Worm (Caenorhabditis elegans) whole organism, mixed stage, embryonic: Measurements from ENCODE around the gene unc-34.

Source experiments
- M03D4.4 ChIP-seq: sonication (generic microtip); optimal IDR thresholded peaks from 2 replicates; lab custom pipeline; 2017; ENCODE audit warnings: mild to moderate bottlenecking, missing genetic modification characterization, missing compliant biosample characterization
- blmp-1 ChIP-seq: fragments of 150-350 bp; optimal IDR thresholded peaks from 2 replicates; lab custom pipeline; 2014; ENCODE audit warnings: missing biosample characterization, missing genetic modification characterization
- ceh-43 ChIP-seq: fragments of 200-800 bp; sonication (Bioruptor generic); optimal IDR thresholded peaks from 2 replicates; lab custom pipeline; 2018; ENCODE audit warnings: mild to moderate bottlenecking, missing genetic modification characterization, moderate library complexity, missing compliant biosample characterization
- ceh-83 ChIP-seq: fragments of 200-800 bp; sonication (Bioruptor generic); optimal IDR thresholded peaks from 2 replicates; lab custom pipeline; 2018; ENCODE audit warnings: mild to moderate bottlenecking, missing genetic modification characterization, missing compliant biosample characterization
- ces-1 ChIP-seq: fragments of 150-350 bp; optimal IDR thresholded peaks from 2 replicates; lab custom pipeline; 2014; ENCODE audit warnings: missing biosample characterization, missing genetic modification reagents, missing genetic modification characterization
- cnd-1 ChIP-seq: fragments of 200-800 bp; sonication (Bioruptor generic); optimal IDR thresholded peaks from 2 replicates; lab custom pipeline; 2018; ENCODE audit warnings: mild to moderate bottlenecking, missing genetic modification characterization, missing compliant biosample characterization
- drap-1 ChIP-seq: fragments of 200-800 bp; sonication (Bioruptor generic); optimal IDR thresholded peaks from 3 replicates; lab custom pipeline; 2018; ENCODE audit warnings: mild to moderate bottlenecking, missing genetic modification characterization, missing compliant biosample characterization
- elt-1 ChIP-seq: sonication (generic microtip); optimal IDR thresholded peaks from 2 replicates; lab custom pipeline; 2017; ENCODE audit warnings: missing genetic modification characterization, mild to moderate bottlenecking, missing compliant biosample characterization, antibody characterized with exemption, moderate library complexity, borderline replicate concordance; ENCODE audit not compliant: insufficient read depth
- elt-3 ChIP-seq: fragments of 150-350 bp; optimal IDR thresholded peaks from 2 replicates; lab custom pipeline; 2014; ENCODE audit warnings: missing biosample characterization, missing genetic modification characterization
- flh-1 ChIP-seq: fragments of 200-800 bp; sonication (Bioruptor generic); optimal IDR thresholded peaks from 2 replicates; lab custom pipeline; 2018; ENCODE audit warnings: mild to moderate bottlenecking, missing genetic modification characterization, moderate library complexity, missing compliant biosample characterization
- lin-13 ChIP-seq: fragments of 150-350 bp; optimal IDR thresholded peaks from 2 replicates; lab custom pipeline; 2014; ENCODE audit warnings: missing biosample characterization, missing genetic modification characterization
- lin-32 ChIP-seq: fragments of 200-800 bp; sonication (Bioruptor generic); optimal IDR thresholded peaks from 2 replicates; lab custom pipeline; 2018; ENCODE audit warnings: mild to moderate bottlenecking, missing genetic modification characterization, missing compliant biosample characterization
- lsy-2 ChIP-seq: fragments of 150-350 bp; optimal IDR thresholded peaks from 2 replicates; lab custom pipeline; 2014; ENCODE audit warnings: missing biosample characterization, missing genetic modification characterization
- mab-5 ChIP-seq: fragments of 150-350 bp; optimal IDR thresholded peaks from 2 replicates; lab custom pipeline; 2014; ENCODE audit warnings: missing biosample characterization, missing genetic modification characterization
- mls-2 ChIP-seq: sonication (generic microtip); optimal IDR thresholded peaks from 2 replicates; lab custom pipeline; 2016; ENCODE audit warnings: mild to moderate bottlenecking, missing genetic modification characterization, moderate library complexity, missing compliant biosample characterization
- nhr-12 ChIP-seq: fragments of 150-350 bp; optimal IDR thresholded peaks from 2 replicates; lab custom pipeline; 2014; ENCODE audit warnings: missing biosample characterization, missing genetic modification characterization
- nhr-2 ChIP-seq: fragments of 150-350 bp; optimal IDR thresholded peaks from 2 replicates; lab custom pipeline; 2014; ENCODE audit warnings: missing biosample characterization, missing genetic modification characterization
- nhr-237 ChIP-seq: fragments of 150-350 bp; optimal IDR thresholded peaks from 2 replicates; lab custom pipeline; 2014; ENCODE audit warnings: missing biosample characterization, missing genetic modification characterization
- nhr-28 ChIP-seq: fragments of 150-350 bp; optimal IDR thresholded peaks from 2 replicates; lab custom pipeline; 2014; ENCODE audit warnings: missing biosample characterization, missing genetic modification characterization
- nhr-76 ChIP-seq: sonication (generic microtip); optimal IDR thresholded peaks from 2 replicates; lab custom pipeline; 2017; ENCODE audit warnings: missing biosample characterization, missing genetic modification characterization
- pha-4 ChIP-seq: fragments of 150-350 bp; optimal IDR thresholded peaks from 2 replicates; lab custom pipeline; 2018; ENCODE audit warnings: missing biosample characterization, missing genetic modification reagents, missing genetic modification characterization
- sem-2 ChIP-seq: fragments of 200-800 bp; sonication (Bioruptor generic); optimal IDR thresholded peaks from 2 replicates; lab custom pipeline; 2018; ENCODE audit warnings: mild to moderate bottlenecking, missing genetic modification characterization, missing compliant biosample characterization
- snpc-4 ChIP-seq: fragments of 150-350 bp; optimal IDR thresholded peaks from 2 replicates; lab custom pipeline; 2014; ENCODE audit warnings: missing biosample characterization, missing genetic modification characterization
- tbx-8 ChIP-seq: fragments of 200-800 bp; sonication (Bioruptor generic); optimal IDR thresholded peaks from 2 replicates; lab custom pipeline; 2018; ENCODE audit warnings: mild to moderate bottlenecking, missing genetic modification characterization, moderate library complexity, missing compliant biosample characterization
- unc-120 ChIP-seq: sonication (generic microtip); optimal IDR thresholded peaks from 2 replicates; lab custom pipeline; 2017; ENCODE audit warnings: missing genetic modification characterization, missing compliant biosample characterization; ENCODE audit not compliant: poor library complexity, severe bottlenecking
- unc-39 ChIP-seq: fragments of 150-350 bp; optimal IDR thresholded peaks from 2 replicates; lab custom pipeline; 2014; ENCODE audit warnings: missing biosample characterization, missing genetic modification characterization
- unc-62 ChIP-seq: fragments of 150-350 bp; optimal IDR thresholded peaks from 2 replicates; lab custom pipeline; 2014; ENCODE audit warnings: missing biosample characterization, missing genetic modification reagents, missing genetic modification characterization
- zip-8 ChIP-seq: fragments of 150-350 bp; optimal IDR thresholded peaks from 2 replicates; lab custom pipeline; 2014; ENCODE audit warnings: missing biosample characterization, missing genetic modification characterization
- ztf-11 ChIP-seq: fragments of 150-350 bp; optimal IDR thresholded peaks from 2 replicates; lab custom pipeline; 2014; ENCODE audit warnings: missing biosample characterization, missing genetic modification characterization

Gene unc-34

DNA sequence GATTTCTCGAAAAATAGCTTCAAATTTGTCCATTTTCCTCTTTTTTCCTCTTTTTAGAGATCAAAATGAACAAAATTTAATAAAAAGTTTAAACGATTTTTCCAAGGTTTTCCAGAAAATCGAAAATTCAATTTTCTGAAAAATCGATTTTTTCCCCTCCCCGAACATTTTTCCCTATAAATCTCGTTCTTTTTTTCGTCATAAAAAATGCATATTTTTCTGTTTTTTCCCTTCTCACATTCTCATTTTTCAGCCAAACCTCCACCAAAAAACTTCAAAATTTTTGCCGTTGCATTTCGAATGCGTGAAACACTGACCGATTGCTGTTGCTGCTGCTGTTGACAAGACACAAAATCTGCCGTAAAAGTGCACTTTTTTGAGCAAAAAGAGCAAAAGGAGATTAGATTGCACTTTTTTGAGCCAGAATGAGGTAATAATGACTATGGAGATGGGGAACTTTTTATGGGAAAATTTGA, at the start of gene unc-34, which contains the start of gene Y50D4C.12:
Gene unc-34, plus strand, starts transcription at position 426 of the 476 bp plus-strand sequence.
Gene Y50D4C.12, plus strand, starts transcription at position 301 of the 476 bp plus-strand sequence.
- TF ChIP-seq flh-1 (GFP tag; lab: Kevin White, UChicago), result no peak
- TF ChIP-seq lin-32 (GFP tag; lab: Kevin White, UChicago), result no peak

ce11 chrV:939341-939740, 43.2 kb upstream of the unc-34 start:
- TF ChIP-seq mls-2 (no peak), elt-3 (no peak), zip-8 (tag; lab: Kevin White, UChicago) (no peak), blmp-1 (tag; lab: Kevin White, UChicago) (no peak), mab-5 (tag; lab: Kevin White, UChicago) (no peak), ceh-43 (GFP tag; lab: Kevin White, UChicago) (no peak), ztf-11 (tag; lab: Kevin White, UChicago) (no peak), nhr-237 (no peak), unc-39 (tag; lab: Kevin White, UChicago) (no peak), lin-13 (tag; lab: Kevin White, UChicago) (no peak), elt-1 (tag; lab: Kevin White, UChicago) (no peak), M03D4.4 (no peak), sem-2 (no peak), unc-62 (GFP tag; lab: Kevin White, UChicago) (no peak), cnd-1 (tag; lab: Kevin White, UChicago) (no peak), lin-32 (GFP tag; lab: Kevin White, UChicago) (no peak), nhr-28 (tag; lab: Kevin White, UChicago) (no peak)

- TF ChIP-seq sem-2, result no peak
- no peak for TF ChIP-seq pha-4 (tag; lab: Kevin White, UChicago)
- TF ChIP-seq zip-8 (tag; lab: Kevin White, UChicago), result no peak
- TF ChIP-seq unc-120 (tag; lab: Kevin White, UChicago), result no peak
- no peak for TF ChIP-seq flh-1 (GFP tag; lab: Kevin White, UChicago)
- TF ChIP-seq unc-39 (tag; lab: Kevin White, UChicago), result no peak
- no peak for TF ChIP-seq nhr-12
- TF ChIP-seq nhr-2 (tag; lab: Kevin White, UChicago), result no peak
- TF ChIP-seq ces-1 (GFP tag; lab: Kevin White, UChicago), result no peak
- no peak for TF ChIP-seq lin-13 (tag; lab: Kevin White, UChicago)
- TF ChIP-seq snpc-4 (tag; lab: Kevin White, UChicago), result no peak
- no peak for TF ChIP-seq tbx-8 (GFP tag; lab: Kevin White, UChicago)
- TF ChIP-seq ceh-83 (GFP tag; lab: Kevin White, UChicago), result no peak
- no peak for TF ChIP-seq nhr-76 (tag; lab: Kevin White, UChicago)
- no peak for TF ChIP-seq mab-5 (tag; lab: Kevin White, UChicago)
- no peak for TF ChIP-seq M03D4.4
- TF ChIP-seq nhr-237, result no peak
- no peak for TF ChIP-seq ceh-43 (GFP tag; lab: Kevin White, UChicago)
- TF ChIP-seq, all 35 proteins: peak for 0
These were observed 40.0 kb upstream of the unc-34 start for ce11 chrV:942556-942955.

- TF ChIP-seq nhr-28 (tag; lab: Kevin White, UChicago) (no peak), ces-1 (GFP tag; lab: Kevin White, UChicago) (no peak), mab-5 (tag; lab: Kevin White, UChicago) (no peak), M03D4.4 (no peak), flh-1 (GFP tag; lab: Kevin White, UChicago) (no peak), drap-1 (GFP tag; lab: Kevin White, UChicago) (no peak), pha-4 (tag; lab: Kevin White, UChicago) (no peak), tbx-8 (GFP tag; lab: Kevin White, UChicago) (no peak), ceh-43 (GFP tag; lab: Kevin White, UChicago) (no peak), lsy-2 (tag; lab: Kevin White, UChicago) (no peak), sem-2 (no peak), snpc-4 (tag; lab: Kevin White, UChicago) (no peak), ztf-11 (tag; lab: Kevin White, UChicago) (no peak), unc-39 (tag; lab: Kevin White, UChicago) (no peak)
These were observed 37.4 kb upstream of the unc-34 start, which contains the start of gene Y50D4C.3 for ce11 chrV:945144-945543. Gene Y50D4C.3 (minus strand): TSS chrV:945244.

- TF ChIP-seq nhr-28 (tag; lab: Kevin White, UChicago) (no peak), sem-2 (no peak), flh-1 (GFP tag; lab: Kevin White, UChicago) (no peak)
These were observed 36.7 kb upstream of the unc-34 start for ce11 chrV:945828-946227.
